Worm (Caenorhabditis elegans): ENCODE results near the gene ZK84.1.

DNA sequence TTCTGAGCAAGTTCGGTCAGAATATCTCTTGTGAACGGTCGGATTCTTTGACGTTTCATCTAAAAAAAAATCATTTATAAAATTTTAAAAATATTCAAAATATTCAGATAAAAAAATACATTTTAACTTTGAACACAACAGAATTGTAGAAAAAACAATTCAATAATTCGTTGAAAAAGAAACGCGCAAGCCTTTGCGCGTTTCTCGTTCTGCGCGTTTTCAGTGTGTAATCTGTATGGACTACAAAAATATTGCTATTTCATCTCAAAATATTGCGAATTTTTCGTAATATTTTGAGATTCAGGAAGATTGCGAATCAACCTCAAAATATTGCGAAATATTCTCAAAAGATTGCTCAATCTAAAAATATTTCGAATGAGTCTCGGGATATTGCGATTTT is 35.5 kb downstream of the ZK84.1 start, which contains the start of gene R12C12.7:
- TF ChIP-seq dao-5 (tag; optimal IDR thresholded peaks at IDR 0.05) (no peak), W03F9.2 (tag; optimal IDR thresholded peaks at IDR 0.05) (no peak)
